Worm (Caenorhabditis elegans) whole organism, late embryonic: ENCODE results near the gene crld-1.

Experiments used
- ceh-30 ChIP-seq: fragments of 150-350 bp; optimal IDR thresholded peaks from 2 replicates; lab custom pipeline; 2014; ENCODE audit warnings: missing biosample characterization, missing genetic modification characterization
- ceh-9 ChIP-seq: sonication (generic microtip); optimal IDR thresholded peaks from 2 replicates; lab custom pipeline; 2016; ENCODE audit warnings: mild to moderate bottlenecking, missing genetic modification characterization, inconsistent platforms, missing compliant biosample characterization
- dve-1 ChIP-seq: sonication (generic microtip); optimal IDR thresholded peaks from 2 replicates; lab custom pipeline; 2017; ENCODE audit warnings: antibody characterized with exemption, mild to moderate bottlenecking, missing genetic modification characterization, missing compliant biosample characterization
- hlh-6 ChIP-seq: sonication (generic microtip); optimal IDR thresholded peaks from 2 replicates; lab custom pipeline; 2016; ENCODE audit warnings: missing genotype, missing genetic modification characterization, missing compliant biosample characterization
- nfya-1 ChIP-seq: sonication (generic microtip); optimal IDR thresholded peaks from 2 replicates; lab custom pipeline; 2017; ENCODE audit warnings: missing genetic modification characterization, mild to moderate bottlenecking, missing compliant biosample characterization, antibody characterized with exemption, moderate library complexity
- pha-4 ChIP-seq: fragments of 150-350 bp; optimal IDR thresholded peaks from 2 replicates; lab custom pipeline; 2018; ENCODE audit warnings: missing biosample characterization, missing genetic modification reagents, missing genetic modification characterization
- unc-3 ChIP-seq, 2 experiments: fragments of 200-800 bp in 1 of 2; sonication (Bioruptor generic) in 1 of 2; sonication (generic microtip) in 1 of 2; conservative IDR thresholded peaks in 1 of 2; optimal IDR thresholded peaks in 1 of 2; 2 replicates each; pipeline versions ENCODE4 v1.3.6 to Lab custom; 2016 to 2022; ENCODE audit warnings: missing compliant biosample characterization in 2 of 2, missing genetic modification characterization in 2 of 2, missing genetic modification reagents in 1 of 2
- unc-86 ChIP-seq: sonication (generic microtip); optimal IDR thresholded peaks from 2 replicates; lab custom pipeline; 2016; ENCODE audit warnings: missing genetic modification characterization, missing compliant biosample characterization
- ztf-16 ChIP-seq: sonication (generic microtip); optimal IDR thresholded peaks from 2 replicates; lab custom pipeline; 2017; ENCODE audit warnings: missing genetic modification characterization, missing compliant biosample characterization

ce11 chrIV:13204037-13204436 lies 49.8 kb upstream of the crld-1 start, which contains the start of gene ced-3:
- no peak for TF ChIP-seq ztf-16 (tag; lab: Kevin White, UChicago)
- no peak for TF ChIP-seq hlh-6 (tag; lab: Kevin White, UChicago)
- TF ChIP-seq ceh-9 (tag; lab: Kevin White, UChicago), result no peak
- no peak for TF ChIP-seq ceh-30 (tag; lab: Kevin White, UChicago)
- no peak for TF ChIP-seq nfya-1 (tag; lab: Kevin White, UChicago)
- TF ChIP-seq unc-3 (GFP tag; conservative IDR thresholded peaks at IDR 0.05; lab: Robert Waterston, UW), result no peak
- no peak for TF ChIP-seq unc-3 (tag; optimal IDR thresholded peaks at IDR 0.05; lab: Kevin White, UChicago)
- no peak for TF ChIP-seq dve-1 (tag; lab: Kevin White, UChicago)
- no peak for TF ChIP-seq pha-4 (tag; lab: Kevin White, UChicago)
- TF ChIP-seq unc-86 (tag; lab: Kevin White, UChicago), result no peak
